Fruit fly (Drosophila melanogaster): Measurements from ENCODE around the gene hyx.
A peak's percentile ranks its signal among the peaks of the same experiment; 100 is the strongest.

Gene hyx

DNA sequence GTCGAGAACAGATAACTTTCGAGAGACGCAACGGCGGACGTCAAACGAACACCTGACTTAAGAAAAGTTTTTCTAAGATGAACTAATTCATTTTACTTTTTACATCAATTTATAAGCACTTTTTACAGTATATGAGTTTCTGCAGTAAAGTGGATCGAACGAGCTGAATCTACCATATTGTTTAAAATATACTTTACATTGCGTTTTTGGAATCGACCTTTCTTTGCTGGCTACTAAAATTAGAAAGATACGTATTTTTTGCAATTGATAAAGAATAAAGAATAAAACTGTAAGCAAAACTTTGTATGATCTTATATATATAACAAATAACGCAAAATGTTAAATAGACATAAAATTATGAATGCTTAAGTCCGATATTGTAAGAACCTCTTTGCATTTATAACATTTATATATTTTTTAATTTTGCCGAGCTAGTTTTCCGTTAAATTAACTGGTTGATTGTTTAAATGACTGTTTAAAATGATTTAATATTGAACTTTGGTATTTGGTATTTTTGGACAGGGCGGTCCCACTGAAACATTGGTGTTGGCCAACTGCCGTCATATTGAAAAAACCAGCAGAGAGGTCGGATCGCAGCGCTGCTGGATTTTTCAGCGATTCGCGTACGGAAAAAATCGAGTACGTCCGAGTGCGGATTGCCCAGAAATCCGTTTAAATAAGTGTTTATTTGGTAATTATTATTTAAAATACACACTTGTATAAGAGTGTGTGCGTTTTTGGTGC lies 13.5 kb downstream of the hyx start, which contains the start of gene Kdm2 (continued):
- TF ChIP-seq phol (tag; optimal IDR thresholded peaks at IDR 0.05) = peak; percentile 58
- peak; percentile 34 for TF ChIP-seq BtbVII (GFP tag; optimal IDR thresholded peaks at IDR 0.05)
- no peak for TF ChIP-seq ind (GFP tag; optimal IDR thresholded peaks at IDR 0.05)
- no peak for TF ChIP-seq Fer1 (GFP tag; optimal IDR thresholded peaks at IDR 0.05)
- no peak for TF ChIP-seq Xrp1 (GFP tag; IDR thresholded peaks at IDR 0.05)
- TF ChIP-seq CG1647 (GFP tag; optimal IDR thresholded peaks at IDR 0.05) = peak; percentile 8
- no peak for TF ChIP-seq fd3F (GFP tag; optimal IDR thresholded peaks at IDR 0.05)
- TF ChIP-seq Dp (GFP tag; optimal IDR thresholded peaks at IDR 0.05) = peak; percentile 48
- TF ChIP-seq unpg (GFP tag; optimal IDR thresholded peaks at IDR 0.05) = peak; percentile 18
- peak; percentile 40 for TF ChIP-seq odd (GFP tag; optimal IDR thresholded peaks at IDR 0.05)
- TF ChIP-seq Abd-B (GFP tag; optimal IDR thresholded peaks at IDR 0.05) = no peak
- TF ChIP-seq dm (GFP tag; optimal IDR thresholded peaks at IDR 0.05) = no peak
- no peak for TF ChIP-seq bab2 (GFP tag; optimal IDR thresholded peaks at IDR 0.05)
- no peak for TF ChIP-seq D19A (tag; optimal IDR thresholded peaks at IDR 0.05)
- no peak for TF ChIP-seq TFAM (GFP tag; optimal IDR thresholded peaks at IDR 0.05)
- no peak for TF ChIP-seq CG11456 (GFP tag; IDR thresholded peaks at IDR 0.05)
- peak; percentile 51 for TF ChIP-seq CG10431 (GFP tag; optimal IDR thresholded peaks at IDR 0.05)
- no peak for TF ChIP-seq CG18476 (GFP tag; optimal IDR thresholded peaks at IDR 0.05)
- TF ChIP-seq CG17385 (GFP tag; optimal IDR thresholded peaks at IDR 0.05) = peak; percentile 42
- no peak for TF ChIP-seq CG10565 (GFP tag; optimal IDR thresholded peaks at IDR 0.05)
- TF ChIP-seq CG12769 (tag; optimal IDR thresholded peaks at IDR 0.05) = no peak
- peak in 1 of 2 experiments; percentile 5 for TF ChIP-seq chif (GFP tag; optimal IDR thresholded peaks at IDR 0.05)
- TF ChIP-seq Hmr (GFP tag; optimal IDR thresholded peaks at IDR 0.05) = peak; percentile 55
- peak; percentile 46 for TF ChIP-seq CG12391 (tag; optimal IDR thresholded peaks at IDR 0.05)
- peak; percentile 67 for TF ChIP-seq CG10267 (tag; optimal IDR thresholded peaks at IDR 0.05)
- no peak for TF ChIP-seq slbo (GFP tag; IDR thresholded peaks at IDR 0.05)
- TF ChIP-seq CG3726 (GFP tag; IDR thresholded peaks at IDR 0.05) = no peak
- peak; percentile 4 for TF ChIP-seq lbe (GFP tag; optimal IDR thresholded peaks at IDR 0.05)
- no peak for TF ChIP-seq CG11085 (GFP tag; IDR thresholded peaks at IDR 0.05)
- no peak for TF ChIP-seq CG12942 (GFP tag; optimal IDR thresholded peaks at IDR 0.05)
- TF ChIP-seq CG3847 (GFP tag; IDR thresholded peaks at IDR 0.05) = no peak
- peak; percentile 45 for TF ChIP-seq lab (GFP tag; optimal IDR thresholded peaks at IDR 0.05)
- TF ChIP-seq Atf-2 (GFP tag; optimal IDR thresholded peaks at IDR 0.05) = no peak
- peak; percentile 81 for TF ChIP-seq CG7271 (tag; optimal IDR thresholded peaks at IDR 0.05)
- TF ChIP-seq CG6765 (GFP tag; optimal IDR thresholded peaks at IDR 0.05) = peak; percentile 57
- no peak for TF ChIP-seq aop (GFP tag; IDR thresholded peaks at IDR 0.05)
- TF ChIP-seq Hsf (GFP tag; optimal IDR thresholded peaks at IDR 0.05) = no peak
- no peak for TF ChIP-seq Antp (GFP tag; optimal IDR thresholded peaks at IDR 0.05)
- TF ChIP-seq E2f1 (GFP tag; IDR thresholded peaks at IDR 0.05) = no peak
- peak; percentile 30 for TF ChIP-seq CG15601 (tag; optimal IDR thresholded peaks at IDR 0.05)
- TF ChIP-seq nerfin-1 (tag; optimal IDR thresholded peaks at IDR 0.05) = peak; percentile 16
- TF ChIP-seq pho (GFP tag; optimal IDR thresholded peaks at IDR 0.05) = no peak
- peak; percentile 18 for TF ChIP-seq CG7745 (tag; optimal IDR thresholded peaks at IDR 0.05)
- no peak for TF ChIP-seq CG14965 (GFP tag; optimal IDR thresholded peaks at IDR 0.05; ENCODE audit: borderline replicate concordance)
- no peak for TF ChIP-seq Side (GFP tag; optimal IDR thresholded peaks at IDR 0.05)
- peak; percentile 31 for TF ChIP-seq CG7839 (tag; optimal IDR thresholded peaks at IDR 0.05)
- TF ChIP-seq twi (tag; optimal IDR thresholded peaks at IDR 0.05) = peak; percentile 0
- TF ChIP-seq chm (GFP tag; IDR thresholded peaks at IDR 0.05) = no peak
- peak; percentile 83 for TF ChIP-seq HLHmδ (GFP tag; optimal IDR thresholded peaks at IDR 0.05)
- TF ChIP-seq CG9727 (GFP tag; optimal IDR thresholded peaks at IDR 0.05) = no peak
